Worm (Caenorhabditis elegans) whole organism, midembryonic: ENCODE data around the gene T02G5.15.

Experiments used
- cog-1 ChIP-seq: sonication (generic microtip); optimal IDR thresholded peaks from 2 replicates; lab custom pipeline; 2016; ENCODE audit warnings: missing genetic modification characterization, missing compliant biosample characterization
- flt-1 ChIP-seq: fragments of 200-800 bp; sonication (Bioruptor generic); IDR thresholded peaks from 2 replicates; pipeline ENCODE4 v1.3.6; 2022; ENCODE audit warnings: missing genetic modification characterization, missing compliant biosample characterization
- klf-2 ChIP-seq: fragments of 200-800 bp; sonication (Bioruptor generic); conservative IDR thresholded peaks from 2 replicates; pipeline ENCODE4 v1.3.6; 2022; ENCODE audit warnings: missing genetic modification reagents, missing genetic modification characterization, missing compliant biosample characterization
- med-1 ChIP-seq: sonication (generic microtip); optimal IDR thresholded peaks from 2 replicates; lab custom pipeline; 2017; ENCODE audit warnings: missing genetic modification characterization, mild to moderate bottlenecking, missing compliant biosample characterization, antibody characterized with exemption, missing genetic modification reagents; ENCODE audit not compliant: insufficient read depth
- tab-1 ChIP-seq: fragments of 200-800 bp; sonication (Bioruptor generic); IDR thresholded peaks from 2 replicates; pipeline ENCODE4 v1.3.6; 2022; ENCODE audit warnings: missing genetic modification characterization, missing compliant biosample characterization
- ztf-23 ChIP-seq: fragments of 200-800 bp; sonication (Bioruptor generic); IDR thresholded peaks from 2 replicates; pipeline ENCODE4 v1.3.6; 2022; ENCODE audit warnings: missing genetic modification reagents, missing genetic modification characterization, missing compliant biosample characterization
- ztf-29 ChIP-seq: fragments of 200-800 bp; sonication (Bioruptor generic); IDR thresholded peaks from 2 replicates; pipeline ENCODE4 v1.3.6; 2022; ENCODE audit warnings: missing genetic modification reagents, missing genetic modification characterization, missing compliant biosample characterization

DNA sequence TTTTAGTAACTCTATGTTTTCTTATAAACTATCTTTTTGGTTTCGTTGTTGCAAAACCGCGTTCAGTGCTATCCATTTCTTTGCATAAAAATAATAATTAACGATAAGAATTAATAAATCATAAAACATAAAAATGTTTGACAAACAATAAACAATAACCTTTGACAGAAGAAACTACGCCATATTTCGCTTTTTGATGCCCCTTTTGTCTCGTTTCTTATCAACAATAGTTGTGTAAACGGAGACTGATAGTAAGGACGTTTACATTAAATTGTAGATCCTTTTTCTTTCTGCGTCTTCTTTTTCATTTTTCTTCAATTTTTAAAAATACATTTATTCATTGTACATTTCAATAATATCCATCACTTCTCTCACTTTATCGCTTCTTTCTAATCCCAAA, 54.9 kb downstream of the T02G5.15 start:
- TF ChIP-seq tab-1 (GFP tag; lab: Robert Waterston, UW) (no peak), ztf-23 (GFP tag; lab: Robert Waterston, UW) (no peak), ztf-29 (no peak), cog-1 (tag; lab: Kevin White, UChicago) (no peak), med-1 (GFP tag; lab: Kevin White, UChicago) (no peak), flt-1 (no peak), klf-2 (GFP tag; lab: Robert Waterston, UW) (no peak)
